Fruit fly (Drosophila melanogaster) whole organism, embryonic: ENCODE results near the gene CG4267.

ENCODE experiments used
- Antp ChIP-seq: fragments of 200-800 bp; sonication (Bioruptor generic); optimal IDR thresholded peaks from 3 replicates; lab custom pipeline; 2016; ENCODE audit warnings: missing biosample characterization, missing genetic modification characterization
- CG10431 ChIP-seq: fragments of 200-800 bp; sonication (Bioruptor generic); optimal IDR thresholded peaks from 3 replicates; lab custom pipeline; 2018; ENCODE audit warnings: missing biosample characterization, mild to moderate bottlenecking, missing genetic modification characterization
- CG10654 ChIP-seq: fragments of 200-800 bp; sonication (Bioruptor generic); optimal IDR thresholded peaks from 2 replicates; lab custom pipeline; 2016; ENCODE audit warnings: missing biosample characterization, missing genetic modification characterization
- CG11247 ChIP-seq: fragments of 200-800 bp; sonication (Bioruptor generic); IDR thresholded peaks from 2 replicates; pipeline ENCODE4 v1.3.6; 2022; ENCODE audit warnings: missing biosample characterization, missing genetic modification characterization
- CG13123 ChIP-seq: fragments of 200-800 bp; sonication (Bioruptor generic); optimal IDR thresholded peaks from 2 replicates; lab custom pipeline; 2016; ENCODE audit warnings: missing biosample characterization, missing genetic modification characterization
- CG15011 ChIP-seq: fragments of 200-800 bp; sonication (Bioruptor generic); optimal IDR thresholded peaks from 3 replicates; lab custom pipeline; 2018; ENCODE audit warnings: missing biosample characterization, mild to moderate bottlenecking, missing genetic modification characterization
- CG15514 ChIP-seq: fragments of 200-800 bp; sonication (Bioruptor generic); optimal IDR thresholded peaks from 3 replicates; lab custom pipeline; 2017; ENCODE audit warnings: missing biosample characterization, missing genetic modification characterization, mild to moderate bottlenecking, moderate library complexity, missing genetic modification reagents
- CG16779 ChIP-seq: fragments of 200-800 bp; sonication (Bioruptor generic); IDR thresholded peaks from 2 replicates; pipeline ENCODE4 v1.3.6; 2022; ENCODE audit warnings: missing biosample characterization, missing genetic modification characterization
- CG17829 ChIP-seq: fragments of 200-800 bp; optimal IDR thresholded peaks from 2 replicates; lab custom pipeline; 2019; ENCODE audit warnings: missing biosample characterization, mild to moderate bottlenecking, missing genetic modification characterization, moderate library complexity
- CG2116 ChIP-seq: fragments of 200-800 bp; sonication (Bioruptor generic); optimal IDR thresholded peaks from 3 replicates; lab custom pipeline; 2018; ENCODE audit warnings: missing biosample characterization, mild to moderate bottlenecking, missing genetic modification characterization
- CG3281 ChIP-seq: fragments of 200-800 bp; sonication (Bioruptor generic); optimal IDR thresholded peaks from 3 replicates; lab custom pipeline; 2017; ENCODE audit warnings: missing biosample characterization, mild to moderate bottlenecking, missing genetic modification characterization
- CG3995 ChIP-seq: fragments of 200-800 bp; sonication (Bioruptor generic); optimal IDR thresholded peaks from 3 replicates; lab custom pipeline; 2016; ENCODE audit warnings: missing biosample characterization, missing genetic modification characterization
- CG4707 ChIP-seq: fragments of 200-800 bp; sonication (Bioruptor generic); optimal IDR thresholded peaks from 2 replicates; lab custom pipeline; 2018; ENCODE audit warnings: missing biosample characterization, mild to moderate bottlenecking, missing genetic modification characterization, moderate library complexity
- CG4820 ChIP-seq: fragments of 200-800 bp; sonication (Bioruptor generic); optimal IDR thresholded peaks from 3 replicates; lab custom pipeline; 2016; ENCODE audit warnings: missing biosample characterization, missing genetic modification characterization
- CG7357 ChIP-seq: fragments of 200-800 bp; sonication (Bioruptor generic); IDR thresholded peaks from 3 replicates; pipeline ENCODE4 v1.3.6; 2022; ENCODE audit warnings: missing biosample characterization, missing genetic modification characterization
- CG7556 ChIP-seq: fragments of 200-800 bp; sonication (Bioruptor generic); optimal IDR thresholded peaks from 2 replicates; lab custom pipeline; 2017; ENCODE audit warnings: missing biosample characterization, mild to moderate bottlenecking, missing genetic modification characterization
- CG7987 ChIP-seq: fragments of 200-800 bp; sonication (Bioruptor generic); optimal IDR thresholded peaks from 2 replicates; lab custom pipeline; 2018; ENCODE audit warnings: missing biosample characterization, mild to moderate bottlenecking, missing genetic modification characterization, moderate library complexity
- CG8478 ChIP-seq: fragments of >200 bp; optimal IDR thresholded peaks from 2 replicates; lab custom pipeline; 2018
- Drgx ChIP-seq: fragments of 200-800 bp; sonication (Bioruptor generic); IDR thresholded peaks from 2 replicates; pipeline ENCODE4 v1.3.6; 2022; ENCODE audit warnings: missing biosample characterization, missing genetic modification characterization
- E2f1 ChIP-seq: fragments of 200-800 bp; sonication (Bioruptor generic); IDR thresholded peaks from 2 replicates; pipeline ENCODE4 v1.3.6; 2022; ENCODE audit warnings: missing biosample characterization, missing genetic modification characterization
- Eip74EF ChIP-seq, 2 experiments: fragments of 200-800 bp in 1 of 2; fragments of >200 bp in 1 of 2; sonication (Bioruptor generic) in 1 of 2; optimal IDR thresholded peaks; 2 replicates each; lab custom pipeline; 2017 to 2019; ENCODE audit warnings: missing biosample characterization in 2 of 2, missing genetic modification characterization in 2 of 2, mild to moderate bottlenecking in 1 of 2, moderate library complexity in 1 of 2
- HLH54F ChIP-seq: fragments of 200-800 bp; sonication (Bioruptor generic); optimal IDR thresholded peaks from 3 replicates; lab custom pipeline; 2016; ENCODE audit warnings: missing biosample characterization, missing genetic modification characterization
- Hmx ChIP-seq: fragments of 200-800 bp; sonication (Bioruptor generic); optimal IDR thresholded peaks from 2 replicates; lab custom pipeline; 2016; ENCODE audit warnings: missing biosample characterization, missing genetic modification characterization
- Hsf ChIP-seq: fragments of 200-800 bp; sonication (Bioruptor generic); optimal IDR thresholded peaks from 3 replicates; lab custom pipeline; 2016; ENCODE audit warnings: missing biosample characterization, missing genetic modification characterization
- Lhr ChIP-seq: fragments of 200-800 bp; sonication (Bioruptor generic); optimal IDR thresholded peaks from 3 replicates; lab custom pipeline; 2017; ENCODE audit warnings: mild to moderate bottlenecking, missing biosample characterization, missing genetic modification reagents, missing genetic modification characterization
- Nf-YB ChIP-seq: fragments of 200-800 bp; sonication (Bioruptor generic); optimal IDR thresholded peaks from 3 replicates; lab custom pipeline; 2019; ENCODE audit warnings: missing biosample characterization, mild to moderate bottlenecking, missing genetic modification characterization, moderate library complexity
- Optix ChIP-seq: fragments of 200-800 bp; sonication (Bioruptor generic); IDR thresholded peaks from 3 replicates; pipeline ENCODE4 v1.3.6; 2022; ENCODE audit warnings: missing biosample characterization, missing genetic modification characterization
- Poxn ChIP-seq: fragments of 200-800 bp; sonication (Bioruptor generic); IDR thresholded peaks from 2 replicates; pipeline ENCODE4 v1.3.6; 2022; ENCODE audit warnings: missing biosample characterization, missing genetic modification characterization
- btn ChIP-seq: fragments of 200-800 bp; sonication (Bioruptor generic); optimal IDR thresholded peaks from 2 replicates; lab custom pipeline; 2016; ENCODE audit warnings: missing biosample characterization, missing genetic modification characterization
- chinmo ChIP-seq: fragments of 200-800 bp; sonication (Bioruptor generic); IDR thresholded peaks from 4 replicates; pipeline ENCODE4 v1.3.6; 2022; ENCODE audit warnings: missing biosample characterization, missing genetic modification characterization; ENCODE audit not compliant: partially characterized antibody
- dmrt11E ChIP-seq: fragments of 200-800 bp; sonication (Bioruptor generic); optimal IDR thresholded peaks from 3 replicates; lab custom pipeline; 2018; ENCODE audit warnings: missing biosample characterization, mild to moderate bottlenecking, missing genetic modification characterization, moderate library complexity
- ems ChIP-seq: fragments of 200-800 bp; sonication (Bioruptor generic); optimal IDR thresholded peaks from 3 replicates; lab custom pipeline; 2016; ENCODE audit warnings: missing biosample characterization, missing genetic modification characterization
- fd64A ChIP-seq: fragments of 200-800 bp; sonication (Bioruptor generic); optimal IDR thresholded peaks from 3 replicates; lab custom pipeline; 2018; ENCODE audit warnings: missing biosample characterization, mild to moderate bottlenecking, missing genetic modification characterization
- ftz-f1 ChIP-seq: fragments of 200-800 bp; sonication (Bioruptor generic); optimal IDR thresholded peaks from 2 replicates; lab custom pipeline; 2016; ENCODE audit warnings: missing biosample characterization, missing genetic modification characterization
- gsb ChIP-seq: fragments of 200-800 bp; sonication (Bioruptor generic); IDR thresholded peaks from 2 replicates; pipeline ENCODE4 v1.3.6; 2022; ENCODE audit warnings: missing biosample characterization, missing genetic modification characterization
- gsb-n ChIP-seq: fragments of 200-800 bp; sonication (Bioruptor generic); optimal IDR thresholded peaks from 3 replicates; lab custom pipeline; 2018; ENCODE audit warnings: missing biosample characterization, mild to moderate bottlenecking, missing genetic modification characterization
- her ChIP-seq: fragments of 200-800 bp; sonication (Bioruptor generic); optimal IDR thresholded peaks from 2 replicates; lab custom pipeline; 2016; ENCODE audit warnings: missing biosample characterization, missing genetic modification characterization
- klu ChIP-seq: fragments of 200-800 bp; sonication (Bioruptor generic); IDR thresholded peaks from 2 replicates; pipeline ENCODE4 v1.3.6; 2022; ENCODE audit warnings: missing biosample characterization, missing genetic modification characterization
- lbe ChIP-seq: fragments of 200-800 bp; sonication (Bioruptor generic); optimal IDR thresholded peaks from 2 replicates; lab custom pipeline; 2016; ENCODE audit warnings: missing biosample characterization, mild to moderate bottlenecking, missing genetic modification characterization
- oc ChIP-seq: fragments of 200-800 bp; sonication (Bioruptor generic); optimal IDR thresholded peaks from 2 replicates; lab custom pipeline; 2018; ENCODE audit warnings: missing biosample characterization, mild to moderate bottlenecking, missing genetic modification characterization, moderate library complexity
- otp ChIP-seq: fragments of 200-800 bp; sonication (Bioruptor generic); IDR thresholded peaks from 3 replicates; pipeline ENCODE4, ENCODE4 v1.3.6; 2022; ENCODE audit warnings: missing biosample characterization, missing genetic modification characterization
- so ChIP-seq: fragments of 200-800 bp; sonication (Bioruptor generic); IDR thresholded peaks from 3 replicates; pipeline ENCODE4 v1.3.6; 2022; ENCODE audit warnings: missing biosample characterization, missing genetic modification characterization
- sqz ChIP-seq: fragments of 200-800 bp; sonication (Bioruptor generic); optimal IDR thresholded peaks from 3 replicates; lab custom pipeline; 2018; ENCODE audit warnings: missing biosample characterization, mild to moderate bottlenecking, missing genetic modification characterization
- stwl ChIP-seq: fragments of 200-800 bp; sonication (Bioruptor generic); optimal IDR thresholded peaks from 3 replicates; lab custom pipeline; 2018; ENCODE audit warnings: missing biosample characterization, mild to moderate bottlenecking, missing genetic modification characterization, moderate library complexity
- tll ChIP-seq, 2 experiments: fragments of 200-800 bp in 1 of 2; fragments of >200 bp in 1 of 2; sonication (Bioruptor generic) in 1 of 2; optimal IDR thresholded peaks; 2 replicates each; lab custom pipeline; 2017 to 2019; ENCODE audit warnings: missing biosample characterization in 2 of 2, missing genetic modification characterization in 2 of 2, mild to moderate bottlenecking in 1 of 2, moderate library complexity in 1 of 2
- tna ChIP-seq: fragments of 200-800 bp; sonication (Bioruptor generic); IDR thresholded peaks from 2 replicates; pipeline ENCODE4 v1.3.6; 2022; ENCODE audit warnings: missing biosample characterization, missing genetic modification characterization; ENCODE audit not compliant: partially characterized antibody
- toy ChIP-seq: fragments of 200-800 bp; sonication (Bioruptor generic); IDR thresholded peaks from 2 replicates; pipeline ENCODE4 v1.3.6; 2022; ENCODE audit warnings: missing biosample characterization, missing genetic modification characterization
- tup ChIP-seq: fragments of 200-800 bp; sonication (Bioruptor generic); optimal IDR thresholded peaks from 2 replicates; lab custom pipeline; 2016; ENCODE audit warnings: missing biosample characterization, mild to moderate bottlenecking, missing genetic modification characterization, moderate library complexity
- vfl ChIP-seq: fragments of 200-800 bp; sonication (Bioruptor generic); optimal IDR thresholded peaks from 2 replicates; lab custom pipeline; 2016; ENCODE audit warnings: missing biosample characterization, missing genetic modification characterization

The CG4267 gene

dm6 chr2L:2198613-2199432, 43.4 kb upstream of the CG4267 start (continued):
- peak; percentile 55 for TF ChIP-seq Hmx (GFP tag; lab: Kevin White, UChicago)
- peak; percentile 83 for TF ChIP-seq btn (GFP tag; lab: Kevin White, UChicago)
- peak; percentile 84 for TF ChIP-seq her (GFP tag; lab: Kevin White, UChicago)
- peak; percentile 78 for TF ChIP-seq sqz (GFP tag; lab: Kevin White, UChicago)
- TF ChIP-seq CG13123: peak; percentile 65
- TF ChIP-seq CG4707 (GFP tag; lab: Kevin White, UChicago): peak; percentile 70
- TF ChIP-seq lbe: peak; percentile 97
- TF ChIP-seq CG3995 (GFP tag; lab: Kevin White, UChicago): no peak
- peak; percentile 78 for TF ChIP-seq HLH54F (GFP tag; lab: Kevin White, UChicago)
- TF ChIP-seq CG7987 (GFP tag; lab: Kevin White, UChicago): peak; percentile 31
- peak; percentile 12 for TF ChIP-seq CG10431 (GFP tag; lab: Kevin White, UChicago)
- TF ChIP-seq tna (GFP tag; lab: Robert Waterston, UW): no peak
- TF ChIP-seq CG8478 (lab: Kevin White, UChicago): peak; percentile 78
- TF ChIP-seq oc (tag; lab: Kevin White, UChicago): peak; percentile 88
- TF ChIP-seq ftz-f1 (GFP tag; lab: Kevin White, UChicago): peak; percentile 100
- TF ChIP-seq fd64A: peak; percentile 74
- TF ChIP-seq stwl: no peak
- TF ChIP-seq tup: peak; percentile 78
- TF ChIP-seq CG11247 (GFP tag; lab: Robert Waterston, UW): no peak
- TF ChIP-seq CG2116 (GFP tag; lab: Kevin White, UChicago): peak; percentile 53
- peak; percentile 84 for TF ChIP-seq CG17829
- TF ChIP-seq toy: no peak
- TF ChIP-seq CG7357 (GFP tag; lab: Robert Waterston, UW): peak; percentile 76; the same call in 1 of the 3 replicates
- peak; percentile 71 for TF ChIP-seq CG15514 (GFP tag; lab: Kevin White, UChicago)
- peak; percentile 90 for TF ChIP-seq ems (GFP tag; lab: Kevin White, UChicago)
- TF ChIP-seq so (GFP tag; lab: Robert Waterston, UW): no peak
- peak; percentile 88 for TF ChIP-seq Antp (GFP tag; lab: Kevin White, UChicago)
- peak; percentile 84 for TF ChIP-seq dmrt11E
- TF ChIP-seq otp (GFP tag; lab: Robert Waterston, UW): no peak
- TF ChIP-seq CG15011 (GFP tag; lab: Kevin White, UChicago): peak; percentile 76
- TF ChIP-seq vfl (GFP tag; lab: Kevin White, UChicago): peak; percentile 72
- no peak for TF ChIP-seq Drgx
- peak; percentile 62 for TF ChIP-seq Lhr (GFP tag; lab: Kevin White, UChicago)
- TF ChIP-seq Nf-YB (GFP tag; lab: Kevin White, UChicago): peak; percentile 90
- no peak for TF ChIP-seq chinmo
- no peak for TF ChIP-seq Optix
- TF ChIP-seq tll (GFP tag; optimal IDR thresholded peaks at IDR 0.05; lab: Kevin White, UChicago): no peak
- TF ChIP-seq Eip74EF (GFP tag; optimal IDR thresholded peaks at IDR 0.05; lab: Kevin White, UChicago): peak in 1 of 2 experiments; percentile 73
- peak; percentile 80 for TF ChIP-seq CG3281
- TF ChIP-seq CG10654 (GFP tag; lab: Kevin White, UChicago): peak; percentile 81
- no peak for TF ChIP-seq E2f1 (GFP tag; lab: Robert Waterston, UW)
- TF ChIP-seq CG7556 (GFP tag; lab: Kevin White, UChicago): peak; percentile 86
- peak; percentile 86 for TF ChIP-seq gsb-n (tag; lab: Kevin White, UChicago)
- peak; percentile 90 for TF ChIP-seq CG4820 (GFP tag; lab: Kevin White, UChicago)
- TF ChIP-seq CG16779 (GFP tag; lab: Robert Waterston, UW): no peak
- TF ChIP-seq klu: no peak
- TF ChIP-seq Hsf (GFP tag; lab: Kevin White, UChicago): peak; percentile 82
- TF ChIP-seq gsb: no peak
- no peak for TF ChIP-seq Poxn
